Fruit fly (Drosophila melanogaster) whole organism, embryonic: ENCODE results near the gene Mink.

Experiments used
- CG11560 ChIP-seq: fragments of 200-800 bp; sonication (Bioruptor generic); IDR thresholded peaks from 3 replicates; pipeline ENCODE4 v1.3.6; 2022; ENCODE audit warnings: missing biosample characterization, missing genetic modification characterization
- CG12071 ChIP-seq: fragments of 200-800 bp; sonication (Bioruptor generic); optimal IDR thresholded peaks from 3 replicates; lab custom pipeline; 2018; ENCODE audit warnings: missing biosample characterization, mild to moderate bottlenecking, missing genetic modification characterization
- CG12299 ChIP-seq: fragments of 200-800 bp; sonication (Bioruptor generic); optimal IDR thresholded peaks from 2 replicates; lab custom pipeline; 2018; ENCODE audit warnings: missing biosample characterization, mild to moderate bottlenecking, missing genetic modification characterization
- CG12769 ChIP-seq: fragments of 200-800 bp; sonication (Bioruptor generic); optimal IDR thresholded peaks from 2 replicates; lab custom pipeline; 2019; ENCODE audit warnings: missing biosample characterization, mild to moderate bottlenecking, missing genetic modification characterization, moderate library complexity
- CG13287 ChIP-seq: fragments of 200-800 bp; sonication (Bioruptor generic); IDR thresholded peaks from 2 replicates; pipeline ENCODE4 v1.3.6; 2022; ENCODE audit warnings: missing biosample characterization, missing genetic modification characterization; ENCODE audit not compliant: partially characterized antibody
- CG13424 ChIP-seq: fragments of 200-800 bp; sonication (Bioruptor generic); optimal IDR thresholded peaks from 2 replicates; lab custom pipeline; 2019; ENCODE audit warnings: missing biosample characterization, mild to moderate bottlenecking, missing genetic modification characterization, moderate library complexity
- CG15514 ChIP-seq: fragments of 200-800 bp; sonication (Bioruptor generic); optimal IDR thresholded peaks from 3 replicates; lab custom pipeline; 2017; ENCODE audit warnings: missing biosample characterization, missing genetic modification characterization, mild to moderate bottlenecking, moderate library complexity, missing genetic modification reagents
- CG15601 ChIP-seq: fragments of 200-800 bp; sonication (Bioruptor generic); optimal IDR thresholded peaks from 3 replicates; lab custom pipeline; 2019; ENCODE audit warnings: missing biosample characterization, mild to moderate bottlenecking, missing genetic modification characterization, moderate library complexity
- CG17359 ChIP-seq: fragments of 200-800 bp; sonication (Bioruptor generic); optimal IDR thresholded peaks from 3 replicates; lab custom pipeline; 2018; ENCODE audit warnings: missing biosample characterization, mild to moderate bottlenecking, missing genetic modification characterization, moderate library complexity
- CG17912 ChIP-seq: fragments of 200-800 bp; sonication (Bioruptor generic); optimal IDR thresholded peaks from 2 replicates; lab custom pipeline; 2018; ENCODE audit warnings: missing biosample characterization, mild to moderate bottlenecking, missing genetic modification characterization
- CG1792 ChIP-seq: fragments of 200-800 bp; sonication (Bioruptor generic); optimal IDR thresholded peaks from 2 replicates; lab custom pipeline; 2016; ENCODE audit warnings: missing biosample characterization, missing genetic modification characterization
- CG2120 ChIP-seq: fragments of 200-800 bp; sonication (Bioruptor generic); optimal IDR thresholded peaks from 3 replicates; lab custom pipeline; 2016; ENCODE audit warnings: missing biosample characterization, missing genetic modification characterization
- CG2199 ChIP-seq: fragments of 200-800 bp; sonication (Bioruptor generic); IDR thresholded peaks from 3 replicates; pipeline ENCODE4 v1.3.6; 2022; ENCODE audit warnings: missing biosample characterization, missing genetic modification characterization
- CG31224 ChIP-seq: fragments of 200-800 bp; sonication (Bioruptor generic); IDR thresholded peaks from 2 replicates; pipeline ENCODE4 v1.3.6; 2022; ENCODE audit warnings: missing biosample characterization, missing genetic modification characterization
- CG34422 ChIP-seq: fragments of 200-800 bp; sonication (Bioruptor generic); IDR thresholded peaks from 3 replicates; pipeline ENCODE4 v1.3.6; 2022; ENCODE audit warnings: missing biosample characterization, missing genetic modification characterization
- CG6654 ChIP-seq: fragments of 200-800 bp; sonication (Bioruptor generic); optimal IDR thresholded peaks from 2 replicates; lab custom pipeline; 2017; ENCODE audit warnings: missing biosample characterization, mild to moderate bottlenecking, missing genetic modification characterization
- CG6689 ChIP-seq: fragments of 200-800 bp; sonication (Bioruptor generic); IDR thresholded peaks from 2 replicates; pipeline ENCODE4 v1.3.6; 2022; ENCODE audit warnings: missing biosample characterization, missing genetic modification characterization
- CG8089 ChIP-seq: fragments of 200-800 bp; sonication (Bioruptor generic); optimal IDR thresholded peaks from 3 replicates; lab custom pipeline; 2016; ENCODE audit warnings: missing biosample characterization, missing genetic modification characterization
- CG9215 ChIP-seq: fragments of 200-800 bp; sonication (Bioruptor generic); IDR thresholded peaks from 2 replicates; pipeline ENCODE4 v1.3.6; 2022; ENCODE audit warnings: missing biosample characterization, missing genetic modification characterization
- D ChIP-seq, 2 experiments: fragments of 200-800 bp in 1 of 2; fragments of >200 bp in 1 of 2; sonication (Bioruptor generic) in 1 of 2; optimal IDR thresholded peaks; 2 replicates in 1 of 2; 3 replicates in 1 of 2; lab custom pipeline; 2017; ENCODE audit warnings: mild to moderate bottlenecking in 1 of 2, missing biosample characterization in 1 of 2, missing genetic modification characterization in 1 of 2, missing genetic modification reagents in 1 of 2
- Dll ChIP-seq: fragments of 200-800 bp; sonication (Bioruptor generic); IDR thresholded peaks from 4 replicates; pipeline ENCODE4 v1.3.6; 2022; ENCODE audit warnings: missing biosample characterization, missing genetic modification characterization; ENCODE audit not compliant: partially characterized antibody
- Drgx ChIP-seq: fragments of 200-800 bp; sonication (Bioruptor generic); IDR thresholded peaks from 2 replicates; pipeline ENCODE4 v1.3.6; 2022; ENCODE audit warnings: missing biosample characterization, missing genetic modification characterization
- Hey ChIP-seq: fragments of 200-800 bp; sonication (Bioruptor generic); optimal IDR thresholded peaks from 3 replicates; lab custom pipeline; 2018; ENCODE audit warnings: missing biosample characterization, mild to moderate bottlenecking, missing genetic modification characterization
- Hr51 ChIP-seq, 2 experiments: fragments of 200-800 bp; sonication (Bioruptor generic); optimal IDR thresholded peaks; 2 replicates in 1 of 2; 3 replicates in 1 of 2; lab custom pipeline; 2016 to 2018; ENCODE audit warnings: missing biosample characterization in 2 of 2, missing genetic modification characterization in 2 of 2, mild to moderate bottlenecking in 1 of 2, moderate library complexity in 1 of 2
- MBD-R2 ChIP-seq: fragments of 200-800 bp; sonication (Bioruptor generic); IDR thresholded peaks from 2 replicates; pipeline ENCODE4 v1.3.6; 2022; ENCODE audit warnings: missing biosample characterization, missing genetic modification characterization
- Neu2 ChIP-seq: fragments of 200-800 bp; sonication (Bioruptor generic); optimal IDR thresholded peaks from 3 replicates; lab custom pipeline; 2016; ENCODE audit warnings: missing biosample characterization, missing genetic modification characterization, borderline replicate concordance
- Nf-YA ChIP-seq: fragments of 200-800 bp; sonication (Bioruptor generic); IDR thresholded peaks from 2 replicates; pipeline ENCODE4 v1.3.6; 2022; ENCODE audit warnings: missing biosample characterization, missing genetic modification characterization
- Sox102F ChIP-seq: fragments of 200-800 bp; sonication (Bioruptor generic); optimal IDR thresholded peaks from 2 replicates; lab custom pipeline; 2018; ENCODE audit warnings: missing biosample characterization, mild to moderate bottlenecking, missing genetic modification characterization, moderate library complexity
- Xbp1 ChIP-seq: fragments of 200-800 bp; sonication (Bioruptor generic); optimal IDR thresholded peaks from 3 replicates; lab custom pipeline; 2016; ENCODE audit warnings: missing biosample characterization, mild to moderate bottlenecking, missing genetic modification characterization
- Xrp1 ChIP-seq: fragments of 200-800 bp; sonication (Bioruptor generic); IDR thresholded peaks from 2 replicates; pipeline ENCODE4 v1.3.6; 2022; ENCODE audit warnings: missing biosample characterization, missing genetic modification characterization
- aop ChIP-seq: fragments of 200-800 bp; sonication (Bioruptor generic); IDR thresholded peaks from 2 replicates; pipeline ENCODE4 v1.3.6; 2022; ENCODE audit warnings: missing biosample characterization, missing genetic modification characterization
- bigmax ChIP-seq: fragments of 200-800 bp; sonication (Bioruptor generic); optimal IDR thresholded peaks from 2 replicates; lab custom pipeline; 2018; ENCODE audit warnings: missing biosample characterization, mild to moderate bottlenecking, missing genetic modification characterization
- cato ChIP-seq: fragments of 200-800 bp; sonication (Bioruptor generic); optimal IDR thresholded peaks from 2 replicates; lab custom pipeline; 2016; ENCODE audit warnings: missing biosample characterization, missing genetic modification characterization, borderline replicate concordance
- chm ChIP-seq: fragments of 200-800 bp; sonication (Bioruptor generic); IDR thresholded peaks from 2 replicates; pipeline ENCODE4 v1.3.6; 2022; ENCODE audit warnings: missing biosample characterization, missing genetic modification characterization
- dmrt99B ChIP-seq: fragments of 200-800 bp; sonication (Bioruptor generic); optimal IDR thresholded peaks from 2 replicates; lab custom pipeline; 2018; ENCODE audit warnings: missing biosample characterization, mild to moderate bottlenecking, missing genetic modification characterization, moderate library complexity
- fd64A ChIP-seq: fragments of 200-800 bp; sonication (Bioruptor generic); optimal IDR thresholded peaks from 3 replicates; lab custom pipeline; 2018; ENCODE audit warnings: missing biosample characterization, mild to moderate bottlenecking, missing genetic modification characterization
- ftz-f1 ChIP-seq: fragments of 200-800 bp; sonication (Bioruptor generic); optimal IDR thresholded peaks from 2 replicates; lab custom pipeline; 2016; ENCODE audit warnings: missing biosample characterization, missing genetic modification characterization
- gcm2 ChIP-seq: fragments of 200-800 bp; sonication (Bioruptor generic); optimal IDR thresholded peaks from 2 replicates; lab custom pipeline; 2016; ENCODE audit warnings: missing biosample characterization, missing genetic modification characterization
- her ChIP-seq: fragments of 200-800 bp; sonication (Bioruptor generic); optimal IDR thresholded peaks from 2 replicates; lab custom pipeline; 2016; ENCODE audit warnings: missing biosample characterization, missing genetic modification characterization
- lilli ChIP-seq: fragments of 200-800 bp; sonication (Bioruptor generic); optimal IDR thresholded peaks from 3 replicates; lab custom pipeline; 2016; ENCODE audit warnings: missing biosample characterization, missing genetic modification characterization
- maf-S ChIP-seq: fragments of 200-800 bp; sonication (Bioruptor generic); optimal IDR thresholded peaks from 2 replicates; lab custom pipeline; 2016; ENCODE audit warnings: missing biosample characterization, missing genetic modification characterization
- pb ChIP-seq: fragments of 200-800 bp; sonication (Bioruptor generic); optimal IDR thresholded peaks from 3 replicates; lab custom pipeline; 2016; ENCODE audit warnings: missing biosample characterization, missing genetic modification characterization
- pho ChIP-seq: fragments of 200-800 bp; sonication (Bioruptor generic); optimal IDR thresholded peaks from 2 replicates; lab custom pipeline; 2016; ENCODE audit warnings: missing biosample characterization, missing genetic modification characterization
- pnt ChIP-seq: fragments of 200-800 bp; sonication (Bioruptor generic); optimal IDR thresholded peaks from 3 replicates; lab custom pipeline; 2016; ENCODE audit warnings: missing biosample characterization, missing genetic modification characterization
- repo ChIP-seq: fragments of 200-800 bp; sonication (Bioruptor generic); optimal IDR thresholded peaks from 2 replicates; lab custom pipeline; 2016; ENCODE audit warnings: missing biosample characterization, missing genetic modification characterization
- rib ChIP-seq: fragments of 200-800 bp; sonication (Bioruptor generic); IDR thresholded peaks from 2 replicates; pipeline ENCODE4 v1.3.6; 2022; ENCODE audit warnings: missing biosample characterization, missing genetic modification characterization
- salm ChIP-seq: fragments of 200-800 bp; sonication (Bioruptor generic); optimal IDR thresholded peaks from 2 replicates; lab custom pipeline; 2018; ENCODE audit warnings: missing biosample characterization, mild to moderate bottlenecking, missing genetic modification characterization
- schlank ChIP-seq: fragments of 200-800 bp; sonication (Bioruptor generic); optimal IDR thresholded peaks from 2 replicates; lab custom pipeline; 2018; ENCODE audit warnings: missing biosample characterization, mild to moderate bottlenecking, missing genetic modification characterization
- toy ChIP-seq: fragments of 200-800 bp; sonication (Bioruptor generic); IDR thresholded peaks from 2 replicates; pipeline ENCODE4 v1.3.6; 2022; ENCODE audit warnings: missing biosample characterization, missing genetic modification characterization
- trem ChIP-seq: fragments of 200-800 bp; optimal IDR thresholded peaks from 3 replicates; lab custom pipeline; 2019; ENCODE audit warnings: missing biosample characterization, mild to moderate bottlenecking, missing genetic modification characterization, moderate library complexity

The Mink gene

dm6 chr3R:24962470-24962869, 40.2 kb downstream of the Mink start (continued):
- TF ChIP-seq CG15601 (tag; lab: Kevin White, UChicago): no peak
- TF ChIP-seq ftz-f1 (GFP tag; lab: Kevin White, UChicago): no peak
- TF ChIP-seq MBD-R2 (GFP tag; lab: Robert Waterston, UW): peak; percentile 40; the same call in 1 of the 2 replicates
- peak; percentile 8 for TF ChIP-seq pb
- no peak for TF ChIP-seq fd64A
- TF ChIP-seq aop (GFP tag; lab: Robert Waterston, UW): no peak
- TF ChIP-seq trem: no peak
- no peak for TF ChIP-seq schlank (tag; lab: Kevin White, UChicago)
- TF ChIP-seq pnt (GFP tag; lab: Kevin White, UChicago): peak; percentile 48
- peak; percentile 25 for TF ChIP-seq gcm2
- TF ChIP-seq Xbp1 (GFP tag; lab: Kevin White, UChicago): peak; percentile 74
- TF ChIP-seq Hey: no peak
- TF ChIP-seq CG17359 (tag; lab: Kevin White, UChicago): peak; percentile 80
- peak; percentile 8 for TF ChIP-seq maf-S
- TF ChIP-seq CG17912 (GFP tag; lab: Kevin White, UChicago): no peak
- TF ChIP-seq CG12071 (GFP tag; lab: Kevin White, UChicago): peak; percentile 63
- TF ChIP-seq CG34422 (GFP tag; lab: Robert Waterston, UW): peak; percentile 66; the same call in 2 of the 3 replicates
- TF ChIP-seq D (optimal IDR thresholded peaks at IDR 0.05; lab: Kevin White, UChicago): no peak
- peak; percentile 7 for TF ChIP-seq D (GFP tag; optimal IDR thresholded peaks at IDR 0.05; lab: Kevin White, UChicago)
- peak; percentile 88 for TF ChIP-seq Sox102F (GFP tag; lab: Kevin White, UChicago)
- TF ChIP-seq salm: peak; percentile 47
- no peak for TF ChIP-seq Neu2 (GFP tag; lab: Kevin White, UChicago)
- no peak for TF ChIP-seq bigmax (GFP tag; lab: Kevin White, UChicago)
- peak; percentile 85 for TF ChIP-seq dmrt99B
- peak; percentile 44 for TF ChIP-seq pho (GFP tag; lab: Kevin White, UChicago)
- 0 out of 3 replicates have a peak, but pooled peaks have one; percentile 41 for TF ChIP-seq CG11560 (tag; lab: Robert Waterston, UW)
- TF ChIP-seq Dll (GFP tag; lab: Robert Waterston, UW): no peak
- TF ChIP-seq CG9215: no peak; the same call in 1 of the 2 replicates
- TF ChIP-seq CG6689 (GFP tag; lab: Robert Waterston, UW): peak; percentile 63; the same call in 1 of the 2 replicates
- TF ChIP-seq CG15514 (GFP tag; lab: Kevin White, UChicago): peak; percentile 20
- peak; percentile 16 for TF ChIP-seq repo (GFP tag; lab: Kevin White, UChicago)
- peak; percentile 22 to 82 for TF ChIP-seq Hr51 (GFP tag; optimal IDR thresholded peaks at IDR 0.05; lab: Kevin White, UChicago)
- TF ChIP-seq her (GFP tag; lab: Kevin White, UChicago): peak; percentile 59
- peak; percentile 76 for TF ChIP-seq CG2120 (GFP tag; lab: Kevin White, UChicago)
- no peak for TF ChIP-seq chm
- peak; percentile 65 for TF ChIP-seq CG31224 (GFP tag; lab: Robert Waterston, UW)
- peak; percentile 38 for TF ChIP-seq CG1792 (GFP tag; lab: Kevin White, UChicago)
- TF ChIP-seq CG13287 (GFP tag; lab: Robert Waterston, UW): no peak
- TF ChIP-seq CG12299: no peak
- TF ChIP-seq CG6654 (GFP tag; lab: Kevin White, UChicago): no peak
- peak; percentile 54 for TF ChIP-seq Xrp1
- peak; percentile 88 for TF ChIP-seq CG12769 (tag; lab: Kevin White, UChicago)
- TF ChIP-seq CG13424: peak; percentile 57
- TF ChIP-seq toy (GFP tag; lab: Robert Waterston, UW): no peak
- peak; percentile 24 for TF ChIP-seq cato (GFP tag; lab: Kevin White, UChicago)
- peak; percentile 57; the same call in 1 of the 2 replicates for TF ChIP-seq Nf-YA
- TF ChIP-seq CG8089 (GFP tag; lab: Kevin White, UChicago): no peak
- 0 out of 2 replicates have a peak, but pooled peaks have one; percentile 15 for TF ChIP-seq rib (GFP tag; lab: Robert Waterston, UW)
- no peak for TF ChIP-seq Drgx (GFP tag; lab: Robert Waterston, UW)
- peak; percentile 75 for TF ChIP-seq lilli (GFP tag; lab: Kevin White, UChicago)
- no peak for TF ChIP-seq CG2199 (GFP tag; lab: Robert Waterston, UW)
